Fruit fly (Drosophila melanogaster) whole organism, embryonic: ENCODE results near the gene CG7546.

Experiments
- Aef1 ChIP-seq: fragments of 200-800 bp; sonication (Bioruptor generic); IDR thresholded peaks from 3 replicates; pipeline ENCODE4 v1.3.6; 2022; ENCODE audit warnings: missing biosample characterization, missing genetic modification characterization
- Atf6 ChIP-seq: fragments of 200-800 bp; sonication (Bioruptor generic); IDR thresholded peaks from 2 replicates; pipeline ENCODE4 v1.3.6; 2022; ENCODE audit warnings: missing biosample characterization, missing genetic modification characterization
- B-H1 ChIP-seq: fragments of 200-800 bp; sonication (Bioruptor generic); IDR thresholded peaks from 3 replicates; pipeline ENCODE4 v1.3.6; 2022; ENCODE audit warnings: missing biosample characterization, missing genetic modification characterization
- CG11560 ChIP-seq: fragments of 200-800 bp; sonication (Bioruptor generic); IDR thresholded peaks from 3 replicates; pipeline ENCODE4 v1.3.6; 2022; ENCODE audit warnings: missing biosample characterization, missing genetic modification characterization
- CG11723 ChIP-seq: fragments of 200-800 bp; sonication (Bioruptor generic); optimal IDR thresholded peaks from 2 replicates; lab custom pipeline; 2017; ENCODE audit warnings: missing biosample characterization, mild to moderate bottlenecking, missing genetic modification characterization
- CG12299 ChIP-seq: fragments of 200-800 bp; sonication (Bioruptor generic); optimal IDR thresholded peaks from 2 replicates; lab custom pipeline; 2018; ENCODE audit warnings: missing biosample characterization, mild to moderate bottlenecking, missing genetic modification characterization
- CG14441 ChIP-seq: fragments of 200-800 bp; sonication (Bioruptor generic); IDR thresholded peaks from 2 replicates; pipeline ENCODE4 v1.3.6; 2022; ENCODE audit warnings: missing biosample characterization, missing genetic modification characterization
- CG14860 ChIP-seq: fragments of 200-800 bp; sonication (Bioruptor generic); IDR thresholded peaks from 3 replicates; pipeline ENCODE4 v1.3.6; 2022; ENCODE audit warnings: missing biosample characterization, missing genetic modification characterization; ENCODE audit not compliant: partially characterized antibody
- CG15011 ChIP-seq: fragments of 200-800 bp; sonication (Bioruptor generic); optimal IDR thresholded peaks from 3 replicates; lab custom pipeline; 2018; ENCODE audit warnings: missing biosample characterization, mild to moderate bottlenecking, missing genetic modification characterization
- CG15696 ChIP-seq: fragments of 200-800 bp; sonication (Bioruptor generic); optimal IDR thresholded peaks from 2 replicates; lab custom pipeline; 2019; ENCODE audit warnings: missing biosample characterization, mild to moderate bottlenecking, missing genetic modification characterization, moderate library complexity
- CG16863 ChIP-seq: fragments of 200-800 bp; sonication (Bioruptor generic); optimal IDR thresholded peaks from 3 replicates; lab custom pipeline; 2016; ENCODE audit warnings: missing biosample characterization, missing genetic modification characterization
- CG2202 ChIP-seq: fragments of 200-800 bp; sonication (Bioruptor generic); optimal IDR thresholded peaks from 2 replicates; lab custom pipeline; 2018; ENCODE audit warnings: missing biosample characterization, mild to moderate bottlenecking, missing genetic modification characterization
- CG2678 ChIP-seq: fragments of 200-800 bp; sonication (Bioruptor generic); optimal IDR thresholded peaks from 3 replicates; lab custom pipeline; 2019; ENCODE audit warnings: missing biosample characterization, mild to moderate bottlenecking, missing genetic modification characterization, moderate library complexity
- CG30431 ChIP-seq: fragments of 200-800 bp; sonication (Bioruptor generic); optimal IDR thresholded peaks from 2 replicates; lab custom pipeline; 2017; ENCODE audit warnings: missing biosample characterization, missing genetic modification characterization
- CG4282 ChIP-seq: fragments of 200-800 bp; sonication (Bioruptor generic); optimal IDR thresholded peaks from 2 replicates; lab custom pipeline; 2016; ENCODE audit warnings: missing biosample characterization, missing genetic modification characterization
- CG5180 ChIP-seq: fragments of 200-800 bp; sonication (Bioruptor generic); optimal IDR thresholded peaks from 3 replicates; lab custom pipeline; 2017; ENCODE audit warnings: missing biosample characterization, missing genetic modification characterization, mild to moderate bottlenecking, moderate library complexity, missing genetic modification reagents
- CG7357 ChIP-seq: fragments of 200-800 bp; sonication (Bioruptor generic); IDR thresholded peaks from 3 replicates; pipeline ENCODE4 v1.3.6; 2022; ENCODE audit warnings: missing biosample characterization, missing genetic modification characterization
- CG8478 ChIP-seq: fragments of >200 bp; optimal IDR thresholded peaks from 2 replicates; lab custom pipeline; 2018
- Dad ChIP-seq: fragments of 200-800 bp; sonication (Bioruptor generic); optimal IDR thresholded peaks from 3 replicates; lab custom pipeline; 2016; ENCODE audit warnings: missing biosample characterization, missing genetic modification characterization
- Dek ChIP-seq: fragments of 200-800 bp; sonication (Bioruptor generic); optimal IDR thresholded peaks from 3 replicates; lab custom pipeline; 2019; ENCODE audit warnings: missing biosample characterization, mild to moderate bottlenecking, missing genetic modification characterization, moderate library complexity
- Dip2 ChIP-seq: fragments of 200-800 bp; sonication (Bioruptor generic); IDR thresholded peaks from 2 replicates; pipeline ENCODE4 v1.3.6; 2022; ENCODE audit warnings: missing biosample characterization, missing genetic modification characterization
- Ets65A ChIP-seq: fragments of 200-800 bp; sonication (Bioruptor generic); peaks from one replicate; lab custom pipeline; 2016; ENCODE audit warnings: missing biosample characterization, missing genetic modification characterization
- H15 ChIP-seq: fragments of 200-800 bp; sonication (Bioruptor generic); IDR thresholded peaks from 3 replicates; pipeline ENCODE4 v1.3.6; 2022; ENCODE audit warnings: missing biosample characterization, missing genetic modification characterization
- Hr51 ChIP-seq, 2 experiments: fragments of 200-800 bp; sonication (Bioruptor generic); optimal IDR thresholded peaks; 2 replicates in 1 of 2; 3 replicates in 1 of 2; lab custom pipeline; 2016 to 2018; ENCODE audit warnings: missing biosample characterization in 2 of 2, missing genetic modification characterization in 2 of 2, mild to moderate bottlenecking in 1 of 2, moderate library complexity in 1 of 2
- Neu2 ChIP-seq: fragments of 200-800 bp; sonication (Bioruptor generic); optimal IDR thresholded peaks from 3 replicates; lab custom pipeline; 2016; ENCODE audit warnings: missing biosample characterization, missing genetic modification characterization, borderline replicate concordance
- Oaz ChIP-seq: fragments of 200-800 bp; sonication (Bioruptor generic); IDR thresholded peaks from 2 replicates; pipeline ENCODE4 v1.3.6; 2022; ENCODE audit warnings: missing biosample characterization, missing genetic modification characterization
- Opbp ChIP-seq: fragments of 200-800 bp; sonication (Bioruptor generic); IDR thresholded peaks from 3 replicates; pipeline ENCODE4 v1.3.6; 2022; ENCODE audit warnings: missing biosample characterization, missing genetic modification characterization; ENCODE audit not compliant: partially characterized antibody
- Ptx1 ChIP-seq: fragments of 200-800 bp; sonication (Bioruptor generic); IDR thresholded peaks from 2 replicates; pipeline ENCODE4 v1.3.6; 2022; ENCODE audit warnings: missing biosample characterization, missing genetic modification characterization
- Ravus ChIP-seq: fragments of 200-800 bp; sonication (Bioruptor generic); IDR thresholded peaks from 2 replicates; pipeline ENCODE4 v1.3.6; 2022; ENCODE audit warnings: missing biosample characterization, missing genetic modification characterization
- Rx ChIP-seq: fragments of 200-800 bp; sonication (Bioruptor generic); IDR thresholded peaks from 2 replicates; pipeline ENCODE4 v1.3.6; 2022; ENCODE audit warnings: missing biosample characterization, missing genetic modification characterization
- Scr ChIP-seq: fragments of 200-800 bp; sonication (Bioruptor generic); IDR thresholded peaks from 2 replicates; pipeline ENCODE4 v1.3.6; 2022; ENCODE audit warnings: missing biosample characterization, missing genetic modification characterization; ENCODE audit not compliant: partially characterized antibody
- Ssrp ChIP-seq: fragments of 200-800 bp; sonication (Bioruptor generic); optimal IDR thresholded peaks from 2 replicates; lab custom pipeline; 2018; ENCODE audit warnings: missing biosample characterization, mild to moderate bottlenecking, missing genetic modification characterization, moderate library complexity
- amos ChIP-seq: fragments of 200-800 bp; sonication (Bioruptor generic); IDR thresholded peaks from 2 replicates; pipeline ENCODE4 v1.3.6; 2022; ENCODE audit warnings: missing biosample characterization, missing genetic modification characterization; ENCODE audit not compliant: partially characterized antibody
- ara ChIP-seq: fragments of 200-800 bp; sonication (Bioruptor generic); IDR thresholded peaks from 2 replicates; pipeline ENCODE4 v1.3.6; 2022; ENCODE audit warnings: missing biosample characterization, missing genetic modification characterization
- cad ChIP-seq: fragments of >200 bp; optimal IDR thresholded peaks from 2 replicates; lab custom pipeline; 2017; ENCODE audit warnings: missing biosample characterization, missing genetic modification characterization
- dmrt11E ChIP-seq: fragments of 200-800 bp; sonication (Bioruptor generic); optimal IDR thresholded peaks from 3 replicates; lab custom pipeline; 2018; ENCODE audit warnings: missing biosample characterization, mild to moderate bottlenecking, missing genetic modification characterization, moderate library complexity
- fd64A ChIP-seq: fragments of 200-800 bp; sonication (Bioruptor generic); optimal IDR thresholded peaks from 3 replicates; lab custom pipeline; 2018; ENCODE audit warnings: missing biosample characterization, mild to moderate bottlenecking, missing genetic modification characterization
- gfzf ChIP-seq: fragments of 200-800 bp; sonication (Bioruptor generic); optimal IDR thresholded peaks from 2 replicates; lab custom pipeline; 2016; ENCODE audit warnings: missing biosample characterization, mild to moderate bottlenecking, missing genetic modification characterization, moderate library complexity
- phol ChIP-seq: fragments of 200-800 bp; sonication (Bioruptor generic); optimal IDR thresholded peaks from 3 replicates; lab custom pipeline; 2018; ENCODE audit warnings: missing biosample characterization, mild to moderate bottlenecking, missing genetic modification characterization, moderate library complexity
- ranshi ChIP-seq: fragments of 200-800 bp; sonication (Bioruptor generic); IDR thresholded peaks from 2 replicates; pipeline ENCODE4 v1.3.6; 2022; ENCODE audit warnings: missing biosample characterization, missing genetic modification characterization
- slou ChIP-seq: fragments of 200-800 bp; sonication (Bioruptor generic); optimal IDR thresholded peaks from 3 replicates; lab custom pipeline; 2016; ENCODE audit warnings: missing biosample characterization, missing genetic modification characterization
- sna ChIP-seq: fragments of 200-800 bp; sonication (Bioruptor generic); IDR thresholded peaks from 2 replicates; pipeline ENCODE4 v1.3.6; 2022; ENCODE audit warnings: missing biosample characterization, missing genetic modification characterization; ENCODE audit not compliant: partially characterized antibody
- sob ChIP-seq: fragments of 200-800 bp; sonication (Bioruptor generic); IDR thresholded peaks from 2 replicates; pipeline ENCODE4 v1.3.6; 2022; ENCODE audit warnings: missing biosample characterization, missing genetic modification characterization
- tll ChIP-seq, 2 experiments: fragments of 200-800 bp in 1 of 2; fragments of >200 bp in 1 of 2; sonication (Bioruptor generic) in 1 of 2; optimal IDR thresholded peaks; 2 replicates each; lab custom pipeline; 2017 to 2019; ENCODE audit warnings: missing biosample characterization in 2 of 2, missing genetic modification characterization in 2 of 2, mild to moderate bottlenecking in 1 of 2, moderate library complexity in 1 of 2
- tna ChIP-seq: fragments of 200-800 bp; sonication (Bioruptor generic); IDR thresholded peaks from 2 replicates; pipeline ENCODE4 v1.3.6; 2022; ENCODE audit warnings: missing biosample characterization, missing genetic modification characterization; ENCODE audit not compliant: partially characterized antibody
- toy ChIP-seq: fragments of 200-800 bp; sonication (Bioruptor generic); IDR thresholded peaks from 2 replicates; pipeline ENCODE4 v1.3.6; 2022; ENCODE audit warnings: missing biosample characterization, missing genetic modification characterization
- ttk ChIP-seq: fragments of 200-800 bp; sonication (Bioruptor generic); IDR thresholded peaks from 2 replicates; pipeline ENCODE4 v2.1.2; 2022; ENCODE audit warnings: missing biosample characterization, missing genetic modification characterization
- vfl ChIP-seq: fragments of 200-800 bp; sonication (Bioruptor generic); optimal IDR thresholded peaks from 2 replicates; lab custom pipeline; 2016; ENCODE audit warnings: missing biosample characterization, missing genetic modification characterization

The CG7546 gene

DNA sequence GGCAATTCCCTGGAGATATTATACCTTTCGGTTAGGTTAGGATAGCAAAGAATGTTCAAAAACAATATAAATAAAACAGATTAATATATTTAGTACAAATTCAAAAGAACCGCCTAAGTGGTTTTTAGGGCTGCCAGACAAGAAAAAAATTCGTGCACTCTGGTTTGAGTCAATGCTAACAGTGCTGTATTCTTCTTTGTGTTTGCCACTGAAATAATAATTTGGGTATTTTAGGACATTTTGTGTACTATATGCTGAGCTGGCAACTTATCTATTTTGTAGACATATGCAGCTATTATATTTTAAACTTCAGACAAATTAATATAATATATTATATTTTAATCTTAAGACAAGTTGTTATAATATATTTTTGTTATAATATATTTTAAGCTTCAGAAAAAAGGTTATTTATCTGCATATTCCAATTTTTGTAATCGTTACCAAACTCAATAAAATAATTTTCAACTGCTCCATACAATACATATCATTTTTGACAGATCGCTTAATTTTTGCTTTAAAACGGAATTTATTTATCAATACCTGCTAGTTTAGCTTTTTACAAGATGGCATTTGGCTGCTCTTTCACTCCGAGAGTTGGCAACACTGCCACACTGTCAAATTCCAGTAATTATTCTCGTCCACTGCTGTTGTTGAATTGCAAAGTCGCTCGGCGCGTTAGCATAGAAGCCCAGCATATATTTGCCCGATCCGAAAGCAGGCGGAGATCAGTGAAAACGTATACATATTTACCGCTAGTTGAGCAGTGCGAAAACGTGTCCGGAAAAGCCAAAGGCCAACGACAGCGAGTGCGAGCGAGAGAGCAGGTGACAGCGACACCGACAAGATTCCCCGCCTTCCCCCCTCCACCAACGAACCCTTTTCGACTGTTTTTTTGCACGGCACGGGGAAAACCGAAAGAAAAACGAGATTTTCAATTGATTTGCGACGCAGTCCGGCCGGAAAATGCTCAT, at the start of gene CG7546 (continued):
- TF ChIP-seq vfl (GFP tag; lab: Kevin White, UChicago), result no peak
- TF ChIP-seq Atf6, result no peak
- TF ChIP-seq Opbp (GFP tag; lab: Robert Waterston, UW), result no peak
- TF ChIP-seq CG12299 (tag; lab: Kevin White, UChicago), result no peak
- no peak for TF ChIP-seq Dad (GFP tag; lab: Kevin White, UChicago)
- no peak for TF ChIP-seq CG11560 (tag; lab: Robert Waterston, UW)
- no peak for TF ChIP-seq Oaz (GFP tag; lab: Robert Waterston, UW)
- peak; percentile 44; the same call in 1 of the 2 replicates for TF ChIP-seq Ptx1 (GFP tag; lab: Robert Waterston, UW)
- peak; percentile 16 for TF ChIP-seq Dek
- no peak for TF ChIP-seq CG14860 (GFP tag; lab: Robert Waterston, UW)
- TF ChIP-seq CG5180, result no peak
- TF ChIP-seq dmrt11E, result peak; percentile 47
- no peak for TF ChIP-seq tll (GFP tag; optimal IDR thresholded peaks at IDR 0.05; lab: Kevin White, UChicago)
- peak; percentile 18 for TF ChIP-seq Ets65A (GFP tag; lab: Kevin White, UChicago)
- peak; percentile 26; the same call in 1 of the 2 replicates for TF ChIP-seq ranshi (GFP tag; lab: Robert Waterston, UW)
- no peak for TF ChIP-seq CG15011 (GFP tag; lab: Kevin White, UChicago)
- TF ChIP-seq Scr, result no peak
- peak in 1 of 2 experiments; percentile 40 for TF ChIP-seq Hr51 (GFP tag; optimal IDR thresholded peaks at IDR 0.05; lab: Kevin White, UChicago)
- 0 out of 2 replicates have a peak, but pooled peaks have one; percentile 13 for TF ChIP-seq amos (GFP tag; lab: Robert Waterston, UW)
- TF ChIP-seq CG2202 (tag; lab: Kevin White, UChicago), result no peak
- no peak for TF ChIP-seq sna (GFP tag; lab: Robert Waterston, UW)
- TF ChIP-seq tna (GFP tag; lab: Robert Waterston, UW), result no peak
- TF ChIP-seq phol (tag; lab: Kevin White, UChicago), result peak; percentile 91
- no peak for TF ChIP-seq CG2678 (tag; lab: Kevin White, UChicago)
- no peak for TF ChIP-seq slou (GFP tag; lab: Kevin White, UChicago)
- no peak for TF ChIP-seq CG8478 (lab: Kevin White, UChicago)
- no peak for TF ChIP-seq CG4282 (GFP tag; lab: Kevin White, UChicago)
- peak; percentile 38 for TF ChIP-seq Ssrp
- no peak for TF ChIP-seq Dip2 (GFP tag; lab: Robert Waterston, UW)
- no peak for TF ChIP-seq Ravus (GFP tag; lab: Robert Waterston, UW)
- peak; percentile 44; the same call in 1 of the 2 replicates for TF ChIP-seq CG14441 (GFP tag; lab: Robert Waterston, UW)
- peak; percentile 10 for TF ChIP-seq CG15696 (tag; lab: Kevin White, UChicago)
- no peak for TF ChIP-seq ttk (GFP tag; lab: Robert Waterston, UW)
- TF ChIP-seq cad (GFP tag; lab: Kevin White, UChicago), result no peak
- TF ChIP-seq sob, result 0 out of 2 replicates have a peak, but pooled peaks have one; percentile 11
- no peak for TF ChIP-seq fd64A (GFP tag; lab: Kevin White, UChicago)
- TF ChIP-seq CG7357 (GFP tag; lab: Robert Waterston, UW), result no peak
- TF ChIP-seq H15 (GFP tag; lab: Robert Waterston, UW), result no peak
- TF ChIP-seq B-H1 (GFP tag; lab: Robert Waterston, UW), result no peak
- peak; percentile 16 for TF ChIP-seq CG16863 (GFP tag; lab: Kevin White, UChicago)
- TF ChIP-seq CG11723 (GFP tag; lab: Kevin White, UChicago), result no peak
- peak; percentile 29; the same call in 1 of the 3 replicates for TF ChIP-seq Aef1 (GFP tag; lab: Robert Waterston, UW)
- no peak for TF ChIP-seq ara (GFP tag; lab: Robert Waterston, UW)
- TF ChIP-seq Rx (GFP tag; lab: Robert Waterston, UW), result no peak
- no peak for TF ChIP-seq CG30431 (GFP tag; lab: Kevin White, UChicago)
- TF ChIP-seq Neu2 (GFP tag; lab: Kevin White, UChicago), result no peak
- TF ChIP-seq toy (GFP tag; lab: Robert Waterston, UW), result no peak
- TF ChIP-seq gfzf (GFP tag; lab: Kevin White, UChicago), result peak; percentile 76
